Fruit fly (Drosophila melanogaster): Measurements from ENCODE around the gene ChAT.
A peak's percentile ranks its signal among the peaks of the same experiment; 100 is the strongest.

The ChAT gene

dm6 chr3R:18739978-18740954 is 35.0 kb downstream of the ChAT start:
- peak; percentile 47; the same call in 1 of the 3 replicates for TF ChIP-seq CG6163 (GFP tag; IDR thresholded peaks at IDR 0.05)
- TF ChIP-seq Hr38 (GFP tag; optimal IDR thresholded peaks at IDR 0.05), result no peak
- no peak for TF ChIP-seq net (GFP tag; optimal IDR thresholded peaks at IDR 0.05)
- TF ChIP-seq salr (GFP tag; optimal IDR thresholded peaks at IDR 0.05), result no peak
- TF ChIP-seq Eip78C (GFP tag), result peak; percentile 76
- peak; percentile 24 for TF ChIP-seq Met (GFP tag; optimal IDR thresholded peaks at IDR 0.05)
- TF ChIP-seq CG3919 (GFP tag; optimal IDR thresholded peaks at IDR 0.05), result no peak
- peak; percentile 21; the same call in 1 of the 2 replicates for TF ChIP-seq CG15336 (GFP tag; IDR thresholded peaks at IDR 0.05)
- peak; percentile 7 for TF ChIP-seq CG6276 (GFP tag; optimal IDR thresholded peaks at IDR 0.05)
- peak; percentile 4 for TF ChIP-seq CG1621 (tag; optimal IDR thresholded peaks at IDR 0.05)
- no peak for TF ChIP-seq CG11294 (GFP tag; IDR thresholded peaks at IDR 0.05)
- TF ChIP-seq CG3032 (tag; optimal IDR thresholded peaks at IDR 0.05), result no peak
- TF ChIP-seq lz (GFP tag; optimal IDR thresholded peaks at IDR 0.05), result no peak
- no peak for TF ChIP-seq CG11902 (GFP tag; optimal IDR thresholded peaks at IDR 0.05)
- no peak for TF ChIP-seq CG8632 (GFP tag; optimal IDR thresholded peaks at IDR 0.05)
- no peak for TF ChIP-seq CG6792 (GFP tag; optimal IDR thresholded peaks at IDR 0.05)
- TF ChIP-seq eg (GFP tag; IDR thresholded peaks at IDR 0.05), result no peak
- peak; percentile 40 for TF ChIP-seq fkh (GFP tag; optimal IDR thresholded peaks at IDR 0.05)
- peak; percentile 13 for TF ChIP-seq vri (GFP tag; optimal IDR thresholded peaks at IDR 0.05)
- peak; percentile 10 for TF ChIP-seq Smox (GFP tag; optimal IDR thresholded peaks at IDR 0.05)

DNA sequence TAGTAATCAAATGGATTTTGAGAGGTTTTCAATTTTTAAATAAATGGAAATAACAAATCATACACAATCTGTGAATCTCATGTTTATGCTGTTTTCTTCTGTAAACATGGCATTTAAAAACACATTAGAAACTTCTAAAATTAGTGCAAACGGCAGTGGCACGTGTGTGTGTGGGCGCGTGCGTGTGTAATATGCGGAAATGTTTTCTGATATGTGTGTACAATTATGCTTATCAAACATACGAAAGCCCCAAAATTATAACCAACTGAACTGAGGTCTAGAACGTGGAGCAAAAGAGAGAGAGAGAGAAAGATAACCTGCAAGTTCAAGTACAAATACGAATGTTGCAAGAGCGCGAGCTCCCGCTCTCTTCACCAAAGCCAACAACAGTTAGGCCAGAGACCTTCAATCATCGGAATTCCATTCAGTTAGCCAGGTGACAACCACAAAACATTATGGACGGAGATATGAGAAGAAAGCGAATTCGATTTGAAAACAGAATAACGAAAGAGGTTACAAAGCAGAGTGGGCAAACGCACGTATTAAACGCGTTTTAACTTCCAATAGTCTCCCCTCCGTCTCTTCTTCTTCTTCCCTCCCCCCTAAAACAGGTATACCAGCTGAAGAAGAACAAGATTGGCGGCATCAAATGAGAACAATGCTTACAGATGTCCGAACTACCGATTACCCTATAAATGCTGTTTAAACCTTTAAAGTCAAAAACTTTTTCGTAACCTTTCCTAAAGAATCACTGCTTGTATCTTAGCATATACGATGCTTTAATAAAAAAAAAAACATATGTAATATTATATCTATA is 35.9 kb downstream of the ChAT start:
- TF ChIP-seq CG1621 (tag; optimal IDR thresholded peaks at IDR 0.05), result peak; percentile 79
- peak; percentile 87 for TF ChIP-seq Ets21C (GFP tag; optimal IDR thresholded peaks at IDR 0.05)
- TF ChIP-seq CG15336 (GFP tag; IDR thresholded peaks at IDR 0.05), result peak; percentile 95
- peak; percentile 85 for TF ChIP-seq CG11902 (GFP tag; optimal IDR thresholded peaks at IDR 0.05)
- peak; percentile 87 for TF ChIP-seq CG10669 (GFP tag; optimal IDR thresholded peaks at IDR 0.05)
- TF ChIP-seq fd85E (GFP tag; optimal IDR thresholded peaks at IDR 0.05), result peak; percentile 61
- TF ChIP-seq lz (GFP tag; optimal IDR thresholded peaks at IDR 0.05), result peak; percentile 96
- peak; percentile 81 for TF ChIP-seq fd59A (GFP tag; optimal IDR thresholded peaks at IDR 0.05)
- TF ChIP-seq Hr38 (GFP tag; optimal IDR thresholded peaks at IDR 0.05), result no peak
- peak; percentile 97 for TF ChIP-seq svp (GFP tag)
- TF ChIP-seq eg (GFP tag; IDR thresholded peaks at IDR 0.05), result peak; percentile 95
- peak; percentile 94 for TF ChIP-seq CG34406 (GFP tag; optimal IDR thresholded peaks at IDR 0.05)
- TF ChIP-seq dsx (GFP tag; optimal IDR thresholded peaks at IDR 0.05; ENCODE audit: poor library complexity, severe bottlenecking), result peak; percentile 88
- peak; percentile 95 for TF ChIP-seq CG3919 (GFP tag; optimal IDR thresholded peaks at IDR 0.05)
- peak; percentile 95 for TF ChIP-seq Eip93F (GFP tag; optimal IDR thresholded peaks at IDR 0.05)
- peak; percentile 82 for TF ChIP-seq CG11294 (GFP tag; IDR thresholded peaks at IDR 0.05)
- peak; percentile 95 for TF ChIP-seq cyc (GFP tag; optimal IDR thresholded peaks at IDR 0.05)
- TF ChIP-seq achi (GFP tag; optimal IDR thresholded peaks at IDR 0.05), result peak; percentile 93
- peak; percentile 91 for TF ChIP-seq CG6792 (GFP tag; optimal IDR thresholded peaks at IDR 0.05)
- peak; percentile 98 for TF ChIP-seq Eip78C (GFP tag)
- peak; percentile 95 for TF ChIP-seq topi (GFP tag; optimal IDR thresholded peaks at IDR 0.05)
- peak; percentile 54 for TF ChIP-seq CG9139 (GFP tag; optimal IDR thresholded peaks at IDR 0.05)
- TF ChIP-seq CG8632 (GFP tag; optimal IDR thresholded peaks at IDR 0.05), result peak; percentile 89
- TF ChIP-seq CG6163 (GFP tag; IDR thresholded peaks at IDR 0.05), result peak; percentile 96
- TF ChIP-seq salr (GFP tag; optimal IDR thresholded peaks at IDR 0.05), result peak; percentile 65 to 87
- peak; percentile 85 for TF ChIP-seq CG7368 (GFP tag; optimal IDR thresholded peaks at IDR 0.05)
- peak; percentile 93 for TF ChIP-seq CG8119 (GFP tag; IDR thresholded peaks at IDR 0.05)
- peak; percentile 84 for TF ChIP-seq Blimp-1 (GFP tag; optimal IDR thresholded peaks at IDR 0.05)
- peak; percentile 93 for TF ChIP-seq acj6 (GFP tag; optimal IDR thresholded peaks at IDR 0.05)
- TF ChIP-seq CG11762 (GFP tag; optimal IDR thresholded peaks at IDR 0.05; ENCODE audit: insufficient read depth), result peak; percentile 85
- peak; percentile 94 for TF ChIP-seq CG10631 (GFP tag; optimal IDR thresholded peaks at IDR 0.05)
- TF ChIP-seq Hr4 (GFP tag; optimal IDR thresholded peaks at IDR 0.05), result peak; percentile 84
- peak; percentile 80 to 84 for TF ChIP-seq ss (GFP tag; optimal IDR thresholded peaks at IDR 0.05)
- peak; percentile 83 for TF ChIP-seq CG6808 (GFP tag; optimal IDR thresholded peaks at IDR 0.05)
- TF ChIP-seq Eip75B (GFP tag; optimal IDR thresholded peaks at IDR 0.05), result peak; percentile 86
- TF ChIP-seq OdsH (GFP tag; optimal IDR thresholded peaks at IDR 0.05), result peak; percentile 95
- peak; percentile 92 for TF ChIP-seq Sox14 (GFP tag; optimal IDR thresholded peaks at IDR 0.05)
